Worm (Caenorhabditis elegans): ENCODE data around the gene snf-12.

- TF ChIP-seq nhr-76 (tag; optimal IDR thresholded peaks at IDR 0.05) (no peak), fkh-10 (GFP tag; optimal IDR thresholded peaks at IDR 0.05) (no peak), aly-2 (tag; optimal IDR thresholded peaks at IDR 0.05) (no peak), ama-1 (optimal IDR thresholded peaks at IDR 0.05) (no peak)
Measured at ce11 chrX:8991856-8992456, 37.3 kb upstream of the snf-12 start, which contains the start of gene C24A3.4.

Measured in whole organism, L1 larva.